Fruit fly (Drosophila melanogaster): ENCODE data around the gene CG7542.

The CG7542 gene

dm6 chr3L:17531397-17531796 lies 18.2 kb upstream of the CG7542 start (continued):
- no peak for TF ChIP-seq bowl (GFP tag; IDR thresholded peaks at IDR 0.05)
- TF ChIP-seq Vsx1 (GFP tag; optimal IDR thresholded peaks at IDR 0.05): no peak
- peak; percentile 88 for TF ChIP-seq CG10431 (GFP tag; optimal IDR thresholded peaks at IDR 0.05)
- TF ChIP-seq lab (GFP tag; optimal IDR thresholded peaks at IDR 0.05): peak; percentile 27
- no peak for TF ChIP-seq pb (GFP tag; optimal IDR thresholded peaks at IDR 0.05)
- no peak for TF ChIP-seq corto (GFP tag; optimal IDR thresholded peaks at IDR 0.05)
- no peak for TF ChIP-seq fd3F (GFP tag; optimal IDR thresholded peaks at IDR 0.05)
- no peak for TF ChIP-seq CG34422 (GFP tag; IDR thresholded peaks at IDR 0.05)
- no peak for TF ChIP-seq jumu (GFP tag; optimal IDR thresholded peaks at IDR 0.05)
- no peak for TF ChIP-seq ind (GFP tag; optimal IDR thresholded peaks at IDR 0.05)
- peak; percentile 32 for TF ChIP-seq wek (GFP tag; optimal IDR thresholded peaks at IDR 0.05)
- TF ChIP-seq CG7271 (tag; optimal IDR thresholded peaks at IDR 0.05): no peak
- TF ChIP-seq CG7745 (tag; optimal IDR thresholded peaks at IDR 0.05): no peak
- peak in 1 of 2 experiments; percentile 40 for TF ChIP-seq eve (GFP tag; optimal IDR thresholded peaks at IDR 0.05)
- no peak for TF ChIP-seq CG7786 (GFP tag; optimal IDR thresholded peaks at IDR 0.05)
- TF ChIP-seq vfl (GFP tag; optimal IDR thresholded peaks at IDR 0.05): no peak
- peak; percentile 2 for TF ChIP-seq Meics (GFP tag; optimal IDR thresholded peaks at IDR 0.05)
- TF ChIP-seq HmgZ (tag; optimal IDR thresholded peaks at IDR 0.05): peak; percentile 45
- no peak for TF ChIP-seq jigr1 (GFP tag; IDR thresholded peaks at IDR 0.05)
- no peak for TF ChIP-seq az2 (GFP tag; optimal IDR thresholded peaks at IDR 0.05)
- TF ChIP-seq pho (GFP tag; optimal IDR thresholded peaks at IDR 0.05): no peak
- TF ChIP-seq CG13424 (tag; optimal IDR thresholded peaks at IDR 0.05): peak; percentile 28
- TF ChIP-seq MBD-R2 (GFP tag; IDR thresholded peaks at IDR 0.05): no peak
- no peak for TF ChIP-seq CG2889 (GFP tag; IDR thresholded peaks at IDR 0.05)
- no peak for TF ChIP-seq bab2 (GFP tag; optimal IDR thresholded peaks at IDR 0.05)
- no peak for TF ChIP-seq CG4424 (GFP tag; optimal IDR thresholded peaks at IDR 0.05)
- TF ChIP-seq CG8281 (tag; optimal IDR thresholded peaks at IDR 0.05): no peak
- no peak for TF ChIP-seq Lpt (GFP tag; optimal IDR thresholded peaks at IDR 0.05)
- no peak for TF ChIP-seq CG11560 (tag; IDR thresholded peaks at IDR 0.05)
- TF ChIP-seq mld (GFP tag; IDR thresholded peaks at IDR 0.05; ENCODE audit: partially characterized antibody): no peak
- no peak for TF ChIP-seq Jarid2 (GFP tag; optimal IDR thresholded peaks at IDR 0.05)
- no peak for TF ChIP-seq CG3065 (GFP tag; optimal IDR thresholded peaks at IDR 0.05)
- peak; percentile 33 for TF ChIP-seq B-H2 (GFP tag; optimal IDR thresholded peaks at IDR 0.05)
- no peak for TF ChIP-seq Atf-2 (GFP tag; optimal IDR thresholded peaks at IDR 0.05)
- TF ChIP-seq tgo (GFP tag; IDR thresholded peaks at IDR 0.05): no peak
- TF ChIP-seq Ptx1 (GFP tag; IDR thresholded peaks at IDR 0.05): no peak
- TF ChIP-seq CG8478 (optimal IDR thresholded peaks at IDR 0.05): no peak
- no peak for TF ChIP-seq vnd (GFP tag; IDR thresholded peaks at IDR 0.05; ENCODE audit: partially characterized antibody)
- TF ChIP-seq gro (GFP tag; optimal IDR thresholded peaks at IDR 0.05): no peak
- TF ChIP-seq crc (GFP tag; optimal IDR thresholded peaks at IDR 0.05): no peak
- no peak for TF ChIP-seq H2.0 (GFP tag; IDR thresholded peaks at IDR 0.05)
- peak; percentile 64 for TF ChIP-seq CG7987 (GFP tag; optimal IDR thresholded peaks at IDR 0.05)
- TF ChIP-seq Chrac-16 (GFP tag; optimal IDR thresholded peaks at IDR 0.05): no peak
- no peak for TF ChIP-seq cas (GFP tag; IDR thresholded peaks at IDR 0.05)
- no peak for TF ChIP-seq sna (GFP tag; IDR thresholded peaks at IDR 0.05; ENCODE audit: partially characterized antibody)
- TF ChIP-seq Hsf (GFP tag; optimal IDR thresholded peaks at IDR 0.05): no peak
- TF ChIP-seq phol (tag; optimal IDR thresholded peaks at IDR 0.05): no peak
- peak; percentile 11 for TF ChIP-seq unpg (GFP tag; optimal IDR thresholded peaks at IDR 0.05)
- no peak for TF ChIP-seq CG2199 (GFP tag; IDR thresholded peaks at IDR 0.05)
- no peak for TF ChIP-seq sqz (GFP tag; optimal IDR thresholded peaks at IDR 0.05)
- TF ChIP-seq ttk (GFP tag; IDR thresholded peaks at IDR 0.05): no peak
- TF ChIP-seq pfk (GFP tag; optimal IDR thresholded peaks at IDR 0.05): peak; percentile 35
- TF ChIP-seq pum (GFP tag; optimal IDR thresholded peaks at IDR 0.05): no peak

Measured in whole organism, embryonic.